Worm (Caenorhabditis elegans) whole organism, L1 larva: Measurements from ENCODE around the gene str-231.

Experiments
- C34B4.2 ChIP-seq: sonication (generic microtip); optimal IDR thresholded peaks from 2 replicates; lab custom pipeline; 2017; ENCODE audit warnings: mild to moderate bottlenecking, missing genetic modification characterization, missing compliant biosample characterization
- F16B12.6 ChIP-seq: fragments of 150-350 bp; optimal IDR thresholded peaks from 2 replicates; lab custom pipeline; 2014; ENCODE audit warnings: missing biosample characterization, missing genetic modification characterization
- aly-2 ChIP-seq: fragments of 150-350 bp; optimal IDR thresholded peaks from 2 replicates; lab custom pipeline; 2014; ENCODE audit warnings: missing biosample characterization, missing genetic modification characterization
- ceh-63 ChIP-seq: fragments of 200-800 bp; sonication (Bioruptor generic); optimal IDR thresholded peaks from 2 replicates; lab custom pipeline; 2018; ENCODE audit warnings: mild to moderate bottlenecking, missing genetic modification characterization, missing compliant biosample characterization
- ceh-8 ChIP-seq: fragments of 200-800 bp; sonication (Bioruptor generic); optimal IDR thresholded peaks from 2 replicates; lab custom pipeline; 2018; ENCODE audit warnings: mild to moderate bottlenecking, missing genetic modification characterization, moderate library complexity, missing compliant biosample characterization
- egl-27 ChIP-seq, 2 experiments: fragments of 150-350 bp in 1 of 2; sonication (generic microtip); optimal IDR thresholded peaks; 3 replicates each; lab custom pipeline; 2017 to 2018; ENCODE audit warnings: missing biosample characterization in 2 of 2, missing genetic modification characterization in 2 of 2, missing genetic modification reagents in 2 of 2
- elt-2 ChIP-seq: sonication (generic microtip); optimal IDR thresholded peaks from 2 replicates; lab custom pipeline; 2016; ENCODE audit warnings: missing genetic modification characterization, mild to moderate bottlenecking, inconsistent platforms, missing compliant biosample characterization, missing genetic modification reagents
- elt-3 ChIP-seq, 6 experiments: fragments of 150-350 bp in 1 of 6; sonication (generic microtip); optimal IDR thresholded peaks; 2 replicates each; lab custom pipeline; 2017 to 2018; ENCODE audit warnings: missing biosample characterization in 6 of 6, missing genetic modification characterization in 6 of 6, inconsistent platforms in 1 of 6
- ets-5 ChIP-seq: fragments of 200-800 bp; sonication (Bioruptor generic); IDR thresholded peaks from 2 replicates; pipeline ENCODE4 v1.3.6; 2022; ENCODE audit warnings: missing genetic modification characterization, missing compliant biosample characterization
- fkh-10 ChIP-seq: sonication (generic microtip); optimal IDR thresholded peaks from 2 replicates; lab custom pipeline; 2017; ENCODE audit warnings: missing biosample characterization, missing genetic modification reagents, missing genetic modification characterization
- fkh-4 ChIP-seq: sonication (generic microtip); optimal IDR thresholded peaks from 2 replicates; lab custom pipeline; 2016; ENCODE audit warnings: missing compliant biosample characterization, missing genetic modification characterization, borderline replicate concordance
- isw-1 ChIP-seq: fragments of 200-800 bp; sonication (Bioruptor generic); IDR thresholded peaks from 2 replicates; pipeline ENCODE4 v1.3.6; 2022; ENCODE audit warnings: missing genetic modification characterization, missing compliant biosample characterization
- jun-1 ChIP-seq: fragments of 150-350 bp; optimal IDR thresholded peaks from 2 replicates; lab custom pipeline; 2014; ENCODE audit warnings: missing biosample characterization, missing genetic modification reagents, missing genetic modification characterization
- lin-13 ChIP-seq: fragments of 150-350 bp; optimal IDR thresholded peaks from 2 replicates; lab custom pipeline; 2014; ENCODE audit warnings: missing biosample characterization, missing genetic modification reagents, missing genetic modification characterization
- lin-14 ChIP-seq: fragments of 200-800 bp; sonication (Bioruptor generic); optimal IDR thresholded peaks from 2 replicates; lab custom pipeline; 2018; ENCODE audit warnings: mild to moderate bottlenecking, missing genetic modification characterization, moderate library complexity, missing compliant biosample characterization
- lin-35 ChIP-seq, 2 experiments: fragments of 150-350 bp; optimal IDR thresholded peaks; 2 replicates each; lab custom pipeline; 2014; ENCODE audit warnings: missing biosample characterization in 2 of 2, missing genetic modification characterization in 2 of 2, missing genetic modification reagents in 2 of 2
- lin-39 ChIP-seq: fragments of 150-350 bp; optimal IDR thresholded peaks from 2 replicates; lab custom pipeline; 2014; ENCODE audit warnings: missing biosample characterization, missing genetic modification reagents, missing genetic modification characterization
- mab-9 ChIP-seq: fragments of 200-800 bp; sonication (Bioruptor generic); IDR thresholded peaks from 2 replicates; pipeline ENCODE4 v1.3.6; 2022; ENCODE audit warnings: missing genetic modification reagents, missing genetic modification characterization, missing compliant biosample characterization
- nhr-11 ChIP-seq: fragments of 150-350 bp; optimal IDR thresholded peaks from 2 replicates; lab custom pipeline; 2014; ENCODE audit warnings: missing biosample characterization, missing genetic modification characterization
- nhr-12 ChIP-seq: sonication (generic microtip); optimal IDR thresholded peaks from 2 replicates; lab custom pipeline; 2017; ENCODE audit warnings: missing biosample characterization, missing genetic modification characterization
- nhr-237 ChIP-seq: fragments of 150-350 bp; optimal IDR thresholded peaks from 2 replicates; lab custom pipeline; 2014; ENCODE audit warnings: missing biosample characterization, missing genetic modification characterization
- nhr-28 ChIP-seq: fragments of 150-350 bp; optimal IDR thresholded peaks from 2 replicates; lab custom pipeline; 2014; ENCODE audit warnings: missing biosample characterization, missing genetic modification characterization
- nhr-76 ChIP-seq: sonication (generic microtip); optimal IDR thresholded peaks from 2 replicates; lab custom pipeline; 2017; ENCODE audit warnings: missing biosample characterization, missing genetic modification characterization
- nhr-77 ChIP-seq: fragments of 150-350 bp; optimal IDR thresholded peaks from 2 replicates; lab custom pipeline; 2014; ENCODE audit warnings: missing biosample characterization, missing genetic modification characterization
- nhr-85 ChIP-seq: sonication (generic microtip); peaks from one replicate; lab custom pipeline; 2016; ENCODE audit warnings: missing genetic modification characterization, inconsistent platforms, missing compliant biosample characterization
- pag-3 ChIP-seq: sonication (generic microtip); optimal IDR thresholded peaks from 2 replicates; lab custom pipeline; 2017; ENCODE audit warnings: missing genetic modification characterization, mild to moderate bottlenecking, missing compliant biosample characterization, antibody characterized with exemption, borderline replicate concordance; ENCODE audit not compliant: insufficient read depth
- pqm-1 ChIP-seq: sonication (generic microtip); optimal IDR thresholded peaks from 3 replicates; lab custom pipeline; 2017; ENCODE audit warnings: missing biosample characterization, missing genetic modification characterization
- snpc-4 ChIP-seq: fragments of 150-350 bp; optimal IDR thresholded peaks from 2 replicates; lab custom pipeline; 2014; ENCODE audit warnings: missing biosample characterization, missing genetic modification characterization
- sptf-1 ChIP-seq: fragments of 150-350 bp; optimal IDR thresholded peaks from 2 replicates; lab custom pipeline; 2014; ENCODE audit warnings: missing biosample characterization, missing genetic modification characterization
- unc-62 ChIP-seq: fragments of 150-350 bp; optimal IDR thresholded peaks from 2 replicates; lab custom pipeline; 2014; ENCODE audit warnings: missing biosample characterization, missing genetic modification reagents, missing genetic modification characterization
- unc-98 ChIP-seq: fragments of 200-800 bp; sonication (Bioruptor generic); IDR thresholded peaks from 2 replicates; pipeline ENCODE4 v1.3.6; 2022; ENCODE audit warnings: missing genetic modification characterization, missing compliant biosample characterization
- zag-1 ChIP-seq: fragments of 150-350 bp; optimal IDR thresholded peaks from 2 replicates; lab custom pipeline; 2014; ENCODE audit warnings: missing biosample characterization, missing genetic modification characterization
- zip-4 ChIP-seq: fragments of 200-800 bp; sonication (Bioruptor generic); optimal IDR thresholded peaks from 2 replicates; lab custom pipeline; 2018; ENCODE audit warnings: mild to moderate bottlenecking, missing genetic modification characterization, moderate library complexity, missing compliant biosample characterization
- ztf-11 ChIP-seq, 2 experiments: sonication (generic microtip); optimal IDR thresholded peaks; 2 replicates each; lab custom pipeline; 2016 to 2017; ENCODE audit warnings: missing genetic modification characterization in 2 of 2, missing biosample characterization in 1 of 2, missing compliant biosample characterization in 1 of 2

The str-231 gene

ce11 chrV:15988074-15988473 is 19.3 kb downstream of the str-231 start, which contains the start of gene F36G9.15:
F36G9.15 (minus strand) TSS chrV:15988174.
- TF ChIP-seq aly-2 (tag; lab: Kevin White, UChicago) (no peak), lin-35 (GFP tag; optimal IDR thresholded peaks at IDR 0.05; lab: Kevin White, UChicago) (no peak), nhr-76 (tag; lab: Kevin White, UChicago) (no peak), zip-4 (GFP tag; lab: Kevin White, UChicago) (no peak), nhr-77 (tag; lab: Kevin White, UChicago) (no peak), mab-9 (GFP tag; lab: Robert Waterston, UW) (no peak), C34B4.2 (tag; lab: Kevin White, UChicago) (no peak), unc-98 (GFP tag; lab: Robert Waterston, UW) (no peak), lin-14 (GFP tag; lab: Kevin White, UChicago) (no peak), unc-62 (GFP tag; lab: Kevin White, UChicago) (no peak), nhr-237 (tag; lab: Kevin White, UChicago) (no peak), lin-13 (no peak), fkh-10 (GFP tag; lab: Kevin White, UChicago) (no peak), isw-1 (GFP tag; lab: Robert Waterston, UW) (no peak), elt-3 (tag; optimal IDR thresholded peaks at IDR 0.05; lab: Kevin White, UChicago) (no peak)
- TF ChIP-seq, all 84 proteins: peak for 0

ce11 chrV:15982733-15983344 is 24.6 kb downstream of the str-231 start, which contains the start of the genes fbxa-99 and F36G9.13:
fbxa-99 (minus strand) TSS chrV:15982854.
F36G9.13 (plus strand) TSS chrV:15983294.
- no peak for TF ChIP-seq ztf-11 (tag; optimal IDR thresholded peaks at IDR 0.05; lab: Kevin White, UChicago)
- peak; percentile 72 for TF ChIP-seq elt-2 (tag; lab: Kevin White, UChicago)
- TF ChIP-seq lin-35 (GFP tag; optimal IDR thresholded peaks at IDR 0.05; lab: Kevin White, UChicago), result peak in 1 of 2 experiments; percentile 12
- TF ChIP-seq snpc-4 (tag; lab: Kevin White, UChicago), result peak; percentile 67
- TF ChIP-seq, all 84 proteins: peak for 3

- TF ChIP-seq nhr-28 (no peak), jun-1 (tag; lab: Kevin White, UChicago) (no peak), zip-4 (GFP tag; lab: Kevin White, UChicago) (no peak), zag-1 (tag; lab: Kevin White, UChicago) (no peak), elt-2 (tag; lab: Kevin White, UChicago) (peak; percentile 84)
These were observed 29.1 kb downstream of the str-231 start, which contains the start of gene oac-20 for ce11 chrV:15978232-15978764. oac-20 (plus strand) TSS chrV:15978714.

ce11 chrV:15975845-15976244 is 31.6 kb downstream of the str-231 start, which contains the start of gene clec-232:
clec-232 (plus strand) TSS chrV:15976145.
- no peak for TF ChIP-seq pqm-1 (tag; lab: Kevin White, UChicago)
- TF ChIP-seq pag-3 (tag; lab: Kevin White, UChicago), result no peak
- no peak for TF ChIP-seq nhr-85
- no peak for TF ChIP-seq egl-27 (tag; optimal IDR thresholded peaks at IDR 0.05; lab: Kevin White, UChicago)
- TF ChIP-seq nhr-77 (tag; lab: Kevin White, UChicago), result no peak
- no peak for TF ChIP-seq nhr-11
- TF ChIP-seq sptf-1 (tag; lab: Kevin White, UChicago), result no peak
- no peak for TF ChIP-seq zag-1 (tag; lab: Kevin White, UChicago)
- no peak for TF ChIP-seq ceh-63 (GFP tag; lab: Kevin White, UChicago)
- TF ChIP-seq ztf-11 (tag; optimal IDR thresholded peaks at IDR 0.05; lab: Kevin White, UChicago), result no peak
- TF ChIP-seq lin-39, result no peak
- TF ChIP-seq nhr-12 (tag; lab: Kevin White, UChicago), result no peak
- TF ChIP-seq F16B12.6, result no peak
- TF ChIP-seq ceh-8 (GFP tag; lab: Kevin White, UChicago), result no peak
- no peak for TF ChIP-seq nhr-28
- no peak for TF ChIP-seq ets-5 (GFP tag; lab: Robert Waterston, UW)
- TF ChIP-seq fkh-4 (tag; lab: Kevin White, UChicago), result no peak
- TF ChIP-seq, all 84 proteins: peak for 0
